Worm (Caenorhabditis elegans) whole organism, L4 larva: Measurements from ENCODE around the gene sre-36.
A peak's percentile ranks its signal among the peaks of the same experiment; 100 is the strongest.

ENCODE experiments used
- F37D6.2 ChIP-seq: sonication (generic microtip); optimal IDR thresholded peaks from 2 replicates; lab custom pipeline; 2016; ENCODE audit warnings: mild to moderate bottlenecking, missing genetic modification characterization, missing compliant biosample characterization
- F44E2.7 ChIP-seq: fragments of 200-800 bp; sonication (Bioruptor generic); IDR thresholded peaks from 2 replicates; pipeline ENCODE4 v2.1.2; 2022; ENCODE audit warnings: missing genetic modification characterization, missing compliant biosample characterization
- F49E8.2 ChIP-seq: sonication (generic microtip); optimal IDR thresholded peaks from 2 replicates; lab custom pipeline; 2016; ENCODE audit warnings: missing compliant biosample characterization, mild to moderate bottlenecking, missing genetic modification characterization, borderline replicate concordance
- Y105C5A.15 ChIP-seq: fragments of 200-800 bp; sonication (Bioruptor generic); IDR thresholded peaks from 2 replicates; pipeline ENCODE4 v1.3.6; 2022; ENCODE audit warnings: missing genetic modification characterization, missing compliant biosample characterization
- Y75B8A.6 ChIP-seq: fragments of 200-800 bp; sonication (Bioruptor generic); IDR thresholded peaks from 2 replicates; pipeline ENCODE4 v1.3.6; 2022; ENCODE audit warnings: missing genetic modification reagents, missing genetic modification characterization, missing compliant biosample characterization
- aha-1 ChIP-seq: fragments of 150-350 bp; peaks from one replicate; lab custom pipeline; 2014; ENCODE audit warnings: missing biosample characterization, missing genetic modification characterization
- aly-2 ChIP-seq: sonication (generic microtip); optimal IDR thresholded peaks from 2 replicates; lab custom pipeline; 2018; ENCODE audit warnings: missing biosample characterization, missing genetic modification characterization
- ama-1 ChIP-seq: fragments of 150-350 bp; optimal IDR thresholded peaks from 2 replicates; lab custom pipeline; 2014; ENCODE audit warnings: inconsistent platforms, mixed read lengths
- ceh-44 ChIP-seq: fragments of 200-800 bp; sonication (Bioruptor generic); IDR thresholded peaks from 2 replicates; pipeline ENCODE4 v1.3.6; 2022; ENCODE audit warnings: missing genetic modification reagents, missing genetic modification characterization, missing compliant biosample characterization
- daf-8 ChIP-seq: fragments of 200-800 bp; sonication (Bioruptor generic); IDR thresholded peaks from 2 replicates; pipeline ENCODE4 v1.3.6; 2022; ENCODE audit warnings: missing genetic modification characterization, missing compliant biosample characterization
- dmd-6 ChIP-seq: fragments of 200-800 bp; sonication (Bioruptor generic); IDR thresholded peaks from 2 replicates; pipeline ENCODE4 v1.3.6; 2022; ENCODE audit warnings: missing genetic modification reagents, missing genetic modification characterization, missing compliant biosample characterization
- dmd-8 ChIP-seq: fragments of 200-800 bp; sonication (Bioruptor generic); IDR thresholded peaks from 2 replicates; pipeline ENCODE4 v1.3.6; 2022; ENCODE audit warnings: missing genetic modification characterization, missing compliant biosample characterization
- dpl-1 ChIP-seq: fragments of 150-350 bp; optimal IDR thresholded peaks from 2 replicates; lab custom pipeline; 2014; ENCODE audit warnings: missing biosample characterization, missing genetic modification reagents, missing genetic modification characterization
- dve-1 ChIP-seq: sonication (generic microtip); optimal IDR thresholded peaks from 2 replicates; lab custom pipeline; 2017; ENCODE audit warnings: antibody characterized with exemption, mild to moderate bottlenecking, missing genetic modification characterization, missing compliant biosample characterization; ENCODE audit not compliant: insufficient read depth
- egl-27 ChIP-seq: sonication (generic microtip); optimal IDR thresholded peaks from 3 replicates; lab custom pipeline; 2017; ENCODE audit warnings: missing biosample characterization, missing genetic modification reagents, missing genetic modification characterization
- fos-1 ChIP-seq: fragments of 150-350 bp; optimal IDR thresholded peaks from 2 replicates; lab custom pipeline; 2014; ENCODE audit warnings: missing biosample characterization, missing genetic modification characterization
- gei-8 ChIP-seq: fragments of 200-800 bp; sonication (Bioruptor generic); optimal IDR thresholded peaks from 2 replicates; lab custom pipeline; 2018; ENCODE audit warnings: mild to moderate bottlenecking, missing genetic modification characterization, missing compliant biosample characterization
- jun-1 ChIP-seq: fragments of 150-350 bp; optimal IDR thresholded peaks from 2 replicates; lab custom pipeline; 2014; ENCODE audit warnings: missing biosample characterization, missing genetic modification reagents, missing genetic modification characterization
- lim-7 ChIP-seq: fragments of 200-800 bp; sonication (Bioruptor generic); IDR thresholded peaks from 2 replicates; pipeline ENCODE4 v1.3.6; 2022; ENCODE audit warnings: missing genetic modification characterization, missing compliant biosample characterization
- lin-13 ChIP-seq: fragments of 150-350 bp; optimal IDR thresholded peaks from 2 replicates; lab custom pipeline; 2014; ENCODE audit warnings: missing biosample characterization, missing genetic modification reagents, missing genetic modification characterization
- lin-39 ChIP-seq: fragments of 150-350 bp; optimal IDR thresholded peaks from 2 replicates; lab custom pipeline; 2014; ENCODE audit warnings: missing biosample characterization, missing genetic modification reagents, missing genetic modification characterization
- madf-5 ChIP-seq, 2 experiments: fragments of 200-800 bp; sonication (Bioruptor generic); IDR thresholded peaks; 2 replicates each; pipeline ENCODE4 v1.3.6; 2022; ENCODE audit warnings: missing compliant biosample characterization in 2 of 2, missing genetic modification characterization in 2 of 2
- mxl-2 ChIP-seq: fragments of 200-800 bp; sonication (Bioruptor generic); conservative IDR thresholded peaks from 2 replicates; pipeline ENCODE4 v1.3.6; 2022; ENCODE audit warnings: missing genetic modification reagents, missing genetic modification characterization, missing compliant biosample characterization
- mxl-3 ChIP-seq: fragments of 200-800 bp; sonication (Bioruptor generic); optimal IDR thresholded peaks from 2 replicates; lab custom pipeline; 2018; ENCODE audit warnings: mild to moderate bottlenecking, missing genetic modification characterization, missing compliant biosample characterization
- nhr-10 ChIP-seq: fragments of 150-350 bp; optimal IDR thresholded peaks from 2 replicates; lab custom pipeline; 2014; ENCODE audit warnings: missing biosample characterization, missing genetic modification characterization
- nhr-102 ChIP-seq: sonication (generic microtip); optimal IDR thresholded peaks from 2 replicates; lab custom pipeline; 2016; ENCODE audit warnings: mild to moderate bottlenecking, missing genetic modification characterization, moderate library complexity, missing compliant biosample characterization
- nhr-237 ChIP-seq: sonication (generic microtip); optimal IDR thresholded peaks from 2 replicates; lab custom pipeline; 2017; ENCODE audit warnings: missing biosample characterization, missing genetic modification characterization
- nhr-28 ChIP-seq: fragments of 150-350 bp; optimal IDR thresholded peaks from 2 replicates; lab custom pipeline; 2014; ENCODE audit warnings: missing biosample characterization, missing genetic modification characterization
- nhr-76 ChIP-seq: fragments of 150-350 bp; optimal IDR thresholded peaks from 2 replicates; lab custom pipeline; 2014; ENCODE audit warnings: missing biosample characterization, missing genetic modification characterization
- pha-4 ChIP-seq, 2 experiments: fragments of 150-350 bp in 1 of 2; fragments of 200-800 bp in 1 of 2; sonication (Bioruptor generic) in 1 of 2; IDR thresholded peaks in 1 of 2; optimal IDR thresholded peaks in 1 of 2; 2 replicates each; pipeline versions ENCODE4 v1.3.6 to Lab custom; 2014 to 2022; ENCODE audit warnings: missing genetic modification characterization in 2 of 2, missing genetic modification reagents in 2 of 2, missing biosample characterization in 1 of 2, missing compliant biosample characterization in 1 of 2
- pqm-1 ChIP-seq: sonication (generic microtip); optimal IDR thresholded peaks from 2 replicates; lab custom pipeline; 2017; ENCODE audit warnings: missing biosample characterization, missing genetic modification characterization
- rbr-2 ChIP-seq: sonication (generic microtip); optimal IDR thresholded peaks from 2 replicates; lab custom pipeline; 2016; ENCODE audit warnings: missing genotype, missing genetic modification characterization, missing compliant biosample characterization
- saeg-2 ChIP-seq: fragments of 200-800 bp; sonication (Bioruptor generic); IDR thresholded peaks from 2 replicates; pipeline ENCODE4 v1.3.6; 2022; ENCODE audit warnings: missing genetic modification reagents, missing genetic modification characterization, missing compliant biosample characterization
- sdz-12 ChIP-seq: fragments of 200-800 bp; sonication (Bioruptor generic); optimal IDR thresholded peaks from 2 replicates; lab custom pipeline; 2018; ENCODE audit warnings: mild to moderate bottlenecking, missing genetic modification characterization, missing compliant biosample characterization
- skn-1 ChIP-seq: fragments of 150-350 bp; optimal IDR thresholded peaks from 2 replicates; lab custom pipeline; 2014; ENCODE audit warnings: missing biosample characterization, missing genetic modification characterization
- unc-130 ChIP-seq: sonication (generic microtip); optimal IDR thresholded peaks from 2 replicates; lab custom pipeline; 2016; ENCODE audit warnings: missing genetic modification reagents, missing genetic modification characterization, missing compliant biosample characterization
- unc-39 ChIP-seq: sonication (generic microtip); optimal IDR thresholded peaks from 2 replicates; lab custom pipeline; 2017; ENCODE audit warnings: missing biosample characterization, missing genetic modification characterization
- unc-62 ChIP-seq, 3 experiments: fragments of 150-350 bp in 1 of 3; sonication (generic microtip); optimal IDR thresholded peaks in 2 of 3; peaks in 1 of 3; 1 replicate in 1 of 3; 2 replicates in 2 of 3; lab custom pipeline; 2014 to 2017; ENCODE audit warnings: missing biosample characterization in 3 of 3, missing genetic modification characterization in 3 of 3, missing genetic modification reagents in 3 of 3, missing genotype in 1 of 3

The sre-36 gene

DNA sequence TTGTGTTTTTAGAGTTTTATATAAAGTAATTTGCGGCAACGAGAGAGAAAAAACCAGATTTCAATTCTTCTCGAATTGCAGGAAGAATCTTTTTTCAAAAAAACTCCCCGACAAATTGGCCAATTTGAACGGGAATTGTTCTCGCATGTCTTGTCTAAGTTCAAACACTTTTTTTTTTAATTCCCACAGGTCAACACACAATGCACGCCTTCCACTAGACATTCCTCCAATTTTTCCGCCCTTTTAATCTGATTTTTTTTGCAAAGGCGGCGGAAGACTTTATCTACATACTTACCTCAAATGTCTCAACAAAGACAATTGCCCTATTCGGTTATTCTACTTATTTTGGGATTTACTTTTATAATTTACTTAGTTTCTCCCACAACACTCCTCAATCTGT lies 8.2 kb downstream of the sre-36 start, which contains the start of gene F26D2.3:
TSS of gene F26D2.3 (plus strand) at position 301 of the 400 bp plus-strand sequence.
- TF ChIP-seq dmd-6 (GFP tag; lab: Robert Waterston, UW) = no peak
- no peak for TF ChIP-seq sdz-12 (GFP tag; lab: Kevin White, UChicago)
- no peak for TF ChIP-seq daf-8
- no peak for TF ChIP-seq aly-2 (tag; lab: Kevin White, UChicago)
- TF ChIP-seq ceh-44 = no peak
- no peak for TF ChIP-seq pha-4 (GFP tag; IDR thresholded peaks at IDR 0.05; lab: Robert Waterston, UW)
- TF ChIP-seq pha-4 (tag; optimal IDR thresholded peaks at IDR 0.05; lab: Kevin White, UChicago) = no peak
- no peak for TF ChIP-seq gei-8 (GFP tag; lab: Kevin White, UChicago)
- no peak for TF ChIP-seq ama-1 (lab: Kevin White, UChicago)
- no peak for TF ChIP-seq F37D6.2 (tag; lab: Kevin White, UChicago)
- TF ChIP-seq saeg-2 (GFP tag; lab: Robert Waterston, UW) = no peak
- no peak for TF ChIP-seq lim-7
- no peak for TF ChIP-seq rbr-2
- TF ChIP-seq unc-130 = no peak
- TF ChIP-seq jun-1 = no peak

DNA sequence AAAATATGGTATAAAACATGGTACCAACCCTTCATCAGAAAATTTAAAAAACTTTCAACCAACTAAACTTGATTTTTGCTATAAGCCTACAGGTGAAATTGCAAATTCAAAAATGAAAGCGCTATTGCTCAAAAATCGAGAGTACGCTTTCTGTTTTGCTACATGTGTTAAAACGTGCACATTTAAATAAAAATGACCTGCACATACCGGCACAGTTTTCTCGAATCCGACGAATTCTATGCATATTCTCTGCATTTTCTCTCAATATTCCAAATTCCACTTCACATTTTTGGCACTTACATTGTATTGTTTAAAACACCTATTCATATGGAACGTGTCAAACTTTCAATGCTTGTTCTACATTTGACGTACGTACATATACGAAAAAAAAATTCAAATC lies 11.0 kb downstream of the sre-36 start, which contains the start of gene srh-145:
TSS of gene srh-145 (plus strand) at position 193 of the 400 bp plus-strand sequence.
- TF ChIP-seq mxl-2 (GFP tag; lab: Robert Waterston, UW) (0 out of 2 replicates have a peak, but pooled peaks have one; percentile 11), lin-39 (tag; lab: Kevin White, UChicago) (no peak), gei-8 (GFP tag; lab: Kevin White, UChicago) (no peak), Y105C5A.15 (GFP tag; lab: Robert Waterston, UW) (no peak), dve-1 (tag; lab: Kevin White, UChicago) (no peak), madf-5 (GFP tag; IDR thresholded peaks at IDR 0.05; lab: Robert Waterston, UW) (no peak), aha-1 (tag; lab: Kevin White, UChicago) (peak; percentile 78), nhr-237 (tag; lab: Kevin White, UChicago) (no peak), unc-62 (GFP tag; optimal IDR thresholded peaks at IDR 0.05 in 1 of 2; lab: Kevin White, UChicago) (peak in 1 of 2 experiments; percentile 60), unc-62 (tag; optimal IDR thresholded peaks at IDR 0.05; lab: Kevin White, UChicago) (no peak), F49E8.2 (no peak), ama-1 (lab: Kevin White, UChicago) (no peak), jun-1 (no peak)
- TF ChIP-seq, all 104 proteins: peak for 3

DNA sequence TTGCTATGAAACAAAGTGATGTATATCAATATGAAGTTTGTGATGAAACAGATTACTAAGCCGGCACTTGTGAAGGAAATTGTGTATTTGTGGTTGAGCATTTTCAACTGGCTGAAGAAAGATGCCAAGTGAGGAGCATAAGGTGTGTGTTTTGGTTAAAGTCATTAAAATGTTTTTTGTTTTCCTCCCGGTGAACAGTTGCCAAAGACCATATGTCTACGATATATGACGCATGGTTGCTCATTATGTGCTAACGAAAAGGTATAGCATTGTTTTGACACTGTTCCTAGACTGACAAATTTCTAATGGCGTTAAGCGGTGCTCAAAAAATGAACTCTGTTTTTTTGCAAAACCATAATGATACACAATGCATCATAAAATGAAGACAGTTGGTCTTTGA lies 17.5 kb downstream of the sre-36 start, which contains the start of gene str-55:
TSS of gene str-55 (minus strand) at position 101 of the 400 bp plus-strand sequence.
- TF ChIP-seq sdz-12 (GFP tag; lab: Kevin White, UChicago) = no peak
- no peak for TF ChIP-seq pqm-1
- no peak for TF ChIP-seq nhr-102
- no peak for TF ChIP-seq nhr-28 (tag; lab: Kevin White, UChicago)
- no peak for TF ChIP-seq dpl-1 (GFP tag; lab: Kevin White, UChicago)
- no peak for TF ChIP-seq nhr-10 (tag; lab: Kevin White, UChicago)
- TF ChIP-seq F49E8.2 = no peak
- no peak for TF ChIP-seq nhr-76 (tag; lab: Kevin White, UChicago)
- no peak for TF ChIP-seq lin-13 (GFP tag; lab: Kevin White, UChicago)
- no peak for TF ChIP-seq Y75B8A.6 (GFP tag; lab: Robert Waterston, UW)
- TF ChIP-seq fos-1 (tag; lab: Kevin White, UChicago) = no peak
- no peak for TF ChIP-seq F44E2.7
- no peak for TF ChIP-seq egl-27 (tag; lab: Kevin White, UChicago)
- TF ChIP-seq unc-39 = no peak
- no peak for TF ChIP-seq mxl-2 (GFP tag; lab: Robert Waterston, UW)
- no peak for TF ChIP-seq skn-1 (tag; lab: Kevin White, UChicago)
- no peak for TF ChIP-seq Y105C5A.15 (GFP tag; lab: Robert Waterston, UW)
- TF ChIP-seq dmd-8 (GFP tag; lab: Robert Waterston, UW) = no peak
- TF ChIP-seq mxl-3 (GFP tag; lab: Kevin White, UChicago) = no peak
